Fruit fly (Drosophila melanogaster): Measurements from ENCODE around the gene CG14109.
A peak's percentile ranks its signal among the peaks of the same experiment; 100 is the strongest.

Gene CG14109

DNA sequence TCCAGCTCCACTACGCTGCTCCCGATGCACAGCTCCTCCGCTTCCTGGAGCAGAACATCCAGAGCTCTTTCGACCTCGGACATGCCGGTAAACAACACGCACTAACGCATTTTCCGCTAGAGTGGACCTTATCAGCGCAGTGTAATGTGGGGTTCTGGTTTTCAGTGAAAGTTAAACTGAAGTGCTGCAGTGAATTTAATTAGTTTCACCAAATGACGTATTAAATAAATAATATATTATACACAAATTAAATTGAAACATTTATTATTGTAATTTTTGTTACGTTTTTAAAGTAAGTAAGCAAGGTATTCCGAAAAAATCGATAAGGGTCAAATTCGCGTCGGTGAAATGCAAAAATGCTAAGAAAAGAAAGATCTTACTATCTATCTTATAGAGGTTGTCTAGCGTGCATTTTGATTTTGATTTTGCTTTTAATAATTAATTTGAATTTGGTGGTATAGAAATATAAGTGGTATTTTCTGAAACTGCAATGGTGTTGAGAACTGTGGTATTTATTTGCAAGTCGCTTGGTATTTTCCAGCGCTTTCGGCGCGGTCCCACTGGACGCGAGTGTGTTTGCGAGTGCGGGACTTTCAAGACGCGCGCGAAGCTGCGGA lies 9.6 kb downstream of the CG14109 start, which contains the start of the genes JMJD7 and CG10738 (continued):
- TF ChIP-seq CG14441 (GFP tag; IDR thresholded peaks at IDR 0.05) (peak; percentile 76), psq (GFP tag; optimal IDR thresholded peaks at IDR 0.05) (no peak), CG3065 (GFP tag; optimal IDR thresholded peaks at IDR 0.05) (no peak), dm (GFP tag; optimal IDR thresholded peaks at IDR 0.05) (no peak), Bgb (GFP tag; IDR thresholded peaks at IDR 0.05; ENCODE audit: partially characterized antibody) (no peak), CG1647 (GFP tag; optimal IDR thresholded peaks at IDR 0.05) (peak; percentile 14), CG9932 (GFP tag; IDR thresholded peaks at IDR 0.05) (peak; percentile 87), hkb (optimal IDR thresholded peaks at IDR 0.05) (no peak), hkb (GFP tag; IDR thresholded peaks at IDR 0.05) (peak; percentile 78), CG10321 (GFP tag; IDR thresholded peaks at IDR 0.05) (no peak), eyg (GFP tag; optimal IDR thresholded peaks at IDR 0.05) (no peak), CG8359 (GFP tag; optimal IDR thresholded peaks at IDR 0.05; ENCODE audit: borderline replicate concordance) (no peak), CG12769 (tag; optimal IDR thresholded peaks at IDR 0.05) (no peak), MBD-R2 (GFP tag; IDR thresholded peaks at IDR 0.05) (peak; percentile 85), ab (GFP tag; optimal IDR thresholded peaks at IDR 0.05) (no peak), CG6854 (GFP tag; optimal IDR thresholded peaks at IDR 0.05) (no peak), CG12391 (tag; optimal IDR thresholded peaks at IDR 0.05) (peak; percentile 32), caup (GFP tag; optimal IDR thresholded peaks at IDR 0.05; ENCODE audit: severe bottlenecking) (peak; percentile 67), scrt (GFP tag; optimal IDR thresholded peaks at IDR 0.05) (no peak), Dfd (GFP tag; optimal IDR thresholded peaks at IDR 0.05) (no peak), bsh (GFP tag; optimal IDR thresholded peaks at IDR 0.05) (peak in 1 of 2 experiments; percentile 13), Poxn (GFP tag; IDR thresholded peaks at IDR 0.05) (no peak), CG10431 (GFP tag; optimal IDR thresholded peaks at IDR 0.05) (no peak), CG17829 (tag; optimal IDR thresholded peaks at IDR 0.05) (peak; percentile 40), jigr1 (GFP tag; IDR thresholded peaks at IDR 0.05) (no peak), Rx (GFP tag; IDR thresholded peaks at IDR 0.05) (peak; percentile 72), Trl (optimal IDR thresholded peaks at IDR 0.05) (no peak), Trl (GFP tag; optimal IDR thresholded peaks at IDR 0.05) (peak; percentile 11), C15 (GFP tag; IDR thresholded peaks at IDR 0.05) (no peak), CG10543 (GFP tag; optimal IDR thresholded peaks at IDR 0.05) (peak; percentile 87), nau (GFP tag; optimal IDR thresholded peaks at IDR 0.05) (no peak), eve (GFP tag; optimal IDR thresholded peaks at IDR 0.05) (no peak), GATAe (GFP tag; conservative IDR thresholded peaks at IDR 0.05) (0 out of 2 replicates have a peak, but pooled peaks have one; percentile 12), mirr (GFP tag; optimal IDR thresholded peaks at IDR 0.05) (peak; percentile 27), ham (GFP tag; IDR thresholded peaks at IDR 0.05) (no peak), gt (GFP tag; IDR thresholded peaks at IDR 0.05) (no peak), z (GFP tag; IDR thresholded peaks at IDR 0.05) (no peak), CG13424 (tag; optimal IDR thresholded peaks at IDR 0.05) (peak; percentile 19), Bteb2 (GFP tag; optimal IDR thresholded peaks at IDR 0.05) (no peak), HmgZ (tag; optimal IDR thresholded peaks at IDR 0.05) (peak; percentile 8), CG10565 (GFP tag; optimal IDR thresholded peaks at IDR 0.05) (no peak), CG1603 (tag; optimal IDR thresholded peaks at IDR 0.05) (no peak), CG14667 (GFP tag; IDR thresholded peaks at IDR 0.05) (peak; percentile 45), CG7987 (GFP tag; optimal IDR thresholded peaks at IDR 0.05) (peak; percentile 74), HLH54F (GFP tag; optimal IDR thresholded peaks at IDR 0.05) (no peak), Pdp1 (GFP tag; optimal IDR thresholded peaks at IDR 0.05) (no peak), CG31388 (GFP tag; optimal IDR thresholded peaks at IDR 0.05) (peak; percentile 36), CG9817 (tag; optimal IDR thresholded peaks at IDR 0.05) (peak; percentile 35), pros (GFP tag; optimal IDR thresholded peaks at IDR 0.05) (no peak), da (GFP tag; optimal IDR thresholded peaks at IDR 0.05) (no peak), aop (GFP tag; IDR thresholded peaks at IDR 0.05) (peak; percentile 59; the same call in 1 of the 2 replicates)
